Worm (Caenorhabditis elegans) whole organism, L1 larva: ENCODE data around the gene fbxa-139.

Source experiments
- C04F5.9 ChIP-seq: sonication (generic microtip); optimal IDR thresholded peaks from 2 replicates; lab custom pipeline; 2016; ENCODE audit warnings: missing genetic modification characterization, missing compliant biosample characterization
- C16A3.4 ChIP-seq: fragments of 150-350 bp; optimal IDR thresholded peaks from 2 replicates; lab custom pipeline; 2014; ENCODE audit warnings: missing biosample characterization, missing genetic modification characterization
- F16B12.6 ChIP-seq: fragments of 150-350 bp; optimal IDR thresholded peaks from 2 replicates; lab custom pipeline; 2014; ENCODE audit warnings: missing biosample characterization, missing genetic modification characterization
- Y116A8C.19 ChIP-seq: sonication (generic microtip); optimal IDR thresholded peaks from 2 replicates; lab custom pipeline; 2016; ENCODE audit warnings: missing compliant biosample characterization, missing genetic modification characterization, borderline replicate concordance
- alr-1 ChIP-seq: fragments of 200-800 bp; sonication (Bioruptor generic); optimal IDR thresholded peaks from 2 replicates; lab custom pipeline; 2018; ENCODE audit warnings: borderline replicate concordance, mild to moderate bottlenecking, missing genetic modification characterization, missing compliant biosample characterization
- aly-2 ChIP-seq: fragments of 150-350 bp; optimal IDR thresholded peaks from 2 replicates; lab custom pipeline; 2014; ENCODE audit warnings: missing biosample characterization, missing genetic modification characterization
- blmp-1 ChIP-seq: fragments of 150-350 bp; optimal IDR thresholded peaks from 2 replicates; lab custom pipeline; 2014; ENCODE audit warnings: missing biosample characterization, missing genetic modification characterization
- ceh-63 ChIP-seq: fragments of 200-800 bp; sonication (Bioruptor generic); optimal IDR thresholded peaks from 2 replicates; lab custom pipeline; 2018; ENCODE audit warnings: mild to moderate bottlenecking, missing genetic modification characterization, missing compliant biosample characterization
- ceh-82 ChIP-seq, 3 experiments: fragments of 150-350 bp in 1 of 3; sonication (generic microtip) in 2 of 3; optimal IDR thresholded peaks; 2 replicates each; lab custom pipeline; 2014 to 2017; ENCODE audit warnings: missing biosample characterization in 3 of 3, missing genetic modification characterization in 3 of 3
- ceh-90 ChIP-seq: sonication (generic microtip); optimal IDR thresholded peaks from 2 replicates; lab custom pipeline; 2016; ENCODE audit warnings: missing genetic modification characterization, missing compliant biosample characterization
- dpl-1 ChIP-seq, 3 experiments: fragments of 150-350 bp in 2 of 3; sonication (generic microtip) in 1 of 3; optimal IDR thresholded peaks; 2 replicates each; lab custom pipeline; 2014 to 2017; ENCODE audit warnings: missing biosample characterization in 3 of 3, missing genetic modification characterization in 3 of 3, missing genetic modification reagents in 3 of 3
- dsc-1 ChIP-seq: sonication (generic microtip); optimal IDR thresholded peaks from 2 replicates; lab custom pipeline; 2016; ENCODE audit warnings: mild to moderate bottlenecking, missing genetic modification characterization, missing compliant biosample characterization
- efl-3 ChIP-seq: fragments of 200-800 bp; sonication (Bioruptor generic); optimal IDR thresholded peaks from 2 replicates; lab custom pipeline; 2018; ENCODE audit warnings: mild to moderate bottlenecking, missing genetic modification characterization, missing compliant biosample characterization
- egl-13 ChIP-seq: sonication (generic microtip); optimal IDR thresholded peaks from 2 replicates; lab custom pipeline; 2016; ENCODE audit warnings: missing genotype, missing genetic modification reagents, missing genetic modification characterization, missing compliant biosample characterization
- egl-27 ChIP-seq, 2 experiments: fragments of 150-350 bp in 1 of 2; sonication (generic microtip); optimal IDR thresholded peaks; 3 replicates each; lab custom pipeline; 2017 to 2018; ENCODE audit warnings: missing biosample characterization in 2 of 2, missing genetic modification characterization in 2 of 2, missing genetic modification reagents in 2 of 2
- elt-2 ChIP-seq: sonication (generic microtip); optimal IDR thresholded peaks from 2 replicates; lab custom pipeline; 2016; ENCODE audit warnings: missing genetic modification characterization, mild to moderate bottlenecking, inconsistent platforms, missing compliant biosample characterization, missing genetic modification reagents
- elt-3 ChIP-seq, 6 experiments: fragments of 150-350 bp in 1 of 6; sonication (generic microtip); optimal IDR thresholded peaks; 2 replicates each; lab custom pipeline; 2017 to 2018; ENCODE audit warnings: missing biosample characterization in 6 of 6, missing genetic modification characterization in 6 of 6, inconsistent platforms in 1 of 6
- fkh-4 ChIP-seq: sonication (generic microtip); optimal IDR thresholded peaks from 2 replicates; lab custom pipeline; 2016; ENCODE audit warnings: missing compliant biosample characterization, missing genetic modification characterization, borderline replicate concordance
- fkh-8 ChIP-seq: sonication (generic microtip); optimal IDR thresholded peaks from 2 replicates; lab custom pipeline; 2016; ENCODE audit warnings: mild to moderate bottlenecking, missing genetic modification characterization, missing compliant biosample characterization
- grh-1 ChIP-seq: fragments of 200-800 bp; sonication (Bioruptor generic); IDR thresholded peaks from 2 replicates; pipeline ENCODE4 v1.3.6; 2022; ENCODE audit warnings: missing genetic modification reagents, missing genetic modification characterization, missing compliant biosample characterization
- hlh-17 ChIP-seq: fragments of 200-800 bp; sonication (Bioruptor generic); optimal IDR thresholded peaks from 2 replicates; lab custom pipeline; 2018; ENCODE audit warnings: missing genetic modification characterization, mild to moderate bottlenecking, missing compliant biosample characterization, moderate library complexity, borderline replicate concordance
- isw-1 ChIP-seq: fragments of 200-800 bp; sonication (Bioruptor generic); IDR thresholded peaks from 2 replicates; pipeline ENCODE4 v1.3.6; 2022; ENCODE audit warnings: missing genetic modification characterization, missing compliant biosample characterization
- jun-1 ChIP-seq: fragments of 150-350 bp; optimal IDR thresholded peaks from 2 replicates; lab custom pipeline; 2014; ENCODE audit warnings: missing biosample characterization, missing genetic modification reagents, missing genetic modification characterization
- lin-14 ChIP-seq: fragments of 200-800 bp; sonication (Bioruptor generic); optimal IDR thresholded peaks from 2 replicates; lab custom pipeline; 2018; ENCODE audit warnings: mild to moderate bottlenecking, missing genetic modification characterization, moderate library complexity, missing compliant biosample characterization
- lin-15B ChIP-seq: fragments of 150-350 bp; sonication (generic microtip); optimal IDR thresholded peaks from 3 replicates; lab custom pipeline; 2014; ENCODE audit warnings: missing biosample characterization, missing genetic modification characterization
- lin-35 ChIP-seq, 2 experiments: fragments of 150-350 bp; optimal IDR thresholded peaks; 2 replicates each; lab custom pipeline; 2014; ENCODE audit warnings: missing biosample characterization in 2 of 2, missing genetic modification characterization in 2 of 2, missing genetic modification reagents in 2 of 2
- lin-39 ChIP-seq: fragments of 150-350 bp; optimal IDR thresholded peaks from 2 replicates; lab custom pipeline; 2014; ENCODE audit warnings: missing biosample characterization, missing genetic modification reagents, missing genetic modification characterization
- lir-3 ChIP-seq: sonication (generic microtip); optimal IDR thresholded peaks from 2 replicates; lab custom pipeline; 2016; ENCODE audit warnings: mild to moderate bottlenecking, missing genetic modification characterization, moderate library complexity, missing compliant biosample characterization; ENCODE audit not compliant: poor library complexity
- mab-9 ChIP-seq: fragments of 200-800 bp; sonication (Bioruptor generic); IDR thresholded peaks from 2 replicates; pipeline ENCODE4 v1.3.6; 2022; ENCODE audit warnings: missing genetic modification reagents, missing genetic modification characterization, missing compliant biosample characterization
- mdl-1 ChIP-seq, 2 experiments: fragments of 150-350 bp; optimal IDR thresholded peaks; 2 replicates each; lab custom pipeline; 2014 to 2017; ENCODE audit warnings: missing biosample characterization in 2 of 2, missing genetic modification characterization in 2 of 2, inconsistent platforms in 1 of 2
- mep-1 ChIP-seq: fragments of 150-350 bp; optimal IDR thresholded peaks from 2 replicates; lab custom pipeline; 2014; ENCODE audit warnings: missing biosample characterization, missing genetic modification characterization
- nhr-19 ChIP-seq: fragments of 200-800 bp; sonication (Bioruptor generic); conservative IDR thresholded peaks from 2 replicates; pipeline ENCODE4 v1.3.6; 2022; ENCODE audit warnings: missing genetic modification characterization, missing compliant biosample characterization
- nhr-20 ChIP-seq: sonication (generic microtip); optimal IDR thresholded peaks from 2 replicates; lab custom pipeline; 2016; ENCODE audit warnings: mild to moderate bottlenecking, missing genetic modification characterization, missing compliant biosample characterization
- nhr-237 ChIP-seq: fragments of 150-350 bp; optimal IDR thresholded peaks from 2 replicates; lab custom pipeline; 2014; ENCODE audit warnings: missing biosample characterization, missing genetic modification characterization
- nhr-28 ChIP-seq: fragments of 150-350 bp; optimal IDR thresholded peaks from 2 replicates; lab custom pipeline; 2014; ENCODE audit warnings: missing biosample characterization, missing genetic modification characterization
- nhr-71 ChIP-seq: sonication (generic microtip); optimal IDR thresholded peaks from 2 replicates; lab custom pipeline; 2016; ENCODE audit warnings: mild to moderate bottlenecking, missing genetic modification characterization, moderate library complexity, missing compliant biosample characterization
- nhr-76 ChIP-seq: sonication (generic microtip); optimal IDR thresholded peaks from 2 replicates; lab custom pipeline; 2017; ENCODE audit warnings: missing biosample characterization, missing genetic modification characterization
- nhr-84 ChIP-seq: sonication (generic microtip); optimal IDR thresholded peaks from 2 replicates; lab custom pipeline; 2017; ENCODE audit warnings: missing biosample characterization, missing genetic modification characterization
- nhr-90 ChIP-seq: sonication (generic microtip); optimal IDR thresholded peaks from 2 replicates; lab custom pipeline; 2016; ENCODE audit warnings: mild to moderate bottlenecking, missing genetic modification characterization, missing compliant biosample characterization; ENCODE audit not compliant: poor library complexity
- pag-3 ChIP-seq: sonication (generic microtip); optimal IDR thresholded peaks from 2 replicates; lab custom pipeline; 2017; ENCODE audit warnings: missing genetic modification characterization, mild to moderate bottlenecking, missing compliant biosample characterization, antibody characterized with exemption, borderline replicate concordance; ENCODE audit not compliant: insufficient read depth
- sptf-1 ChIP-seq: fragments of 150-350 bp; optimal IDR thresholded peaks from 2 replicates; lab custom pipeline; 2014; ENCODE audit warnings: missing biosample characterization, missing genetic modification characterization
- sup-37 ChIP-seq: fragments of 200-800 bp; sonication (Bioruptor generic); optimal IDR thresholded peaks from 2 replicates; lab custom pipeline; 2018; ENCODE audit warnings: mild to moderate bottlenecking, missing genetic modification characterization, missing compliant biosample characterization
- tbx-2 ChIP-seq: sonication (generic microtip); optimal IDR thresholded peaks from 2 replicates; lab custom pipeline; 2016; ENCODE audit warnings: missing genetic modification characterization, missing compliant biosample characterization
- unc-30 ChIP-seq: sonication (generic microtip); optimal IDR thresholded peaks from 2 replicates; lab custom pipeline; 2017; ENCODE audit warnings: missing biosample characterization, missing genetic modification characterization
- unc-86 ChIP-seq: sonication (generic microtip); optimal IDR thresholded peaks from 2 replicates; lab custom pipeline; 2016; ENCODE audit warnings: missing genetic modification characterization, missing compliant biosample characterization
- xbp-1 ChIP-seq: sonication (generic microtip); optimal IDR thresholded peaks from 2 replicates; lab custom pipeline; 2016; ENCODE audit warnings: missing genetic modification characterization, missing compliant biosample characterization
- ztf-11 ChIP-seq, 2 experiments: sonication (generic microtip); optimal IDR thresholded peaks; 2 replicates each; lab custom pipeline; 2016 to 2017; ENCODE audit warnings: missing genetic modification characterization in 2 of 2, missing biosample characterization in 1 of 2, missing compliant biosample characterization in 1 of 2
- ztf-4 ChIP-seq: fragments of 150-350 bp; optimal IDR thresholded peaks from 2 replicates; lab custom pipeline; 2014; ENCODE audit warnings: missing biosample characterization, missing genetic modification characterization

fbxa-139 gene

DNA sequence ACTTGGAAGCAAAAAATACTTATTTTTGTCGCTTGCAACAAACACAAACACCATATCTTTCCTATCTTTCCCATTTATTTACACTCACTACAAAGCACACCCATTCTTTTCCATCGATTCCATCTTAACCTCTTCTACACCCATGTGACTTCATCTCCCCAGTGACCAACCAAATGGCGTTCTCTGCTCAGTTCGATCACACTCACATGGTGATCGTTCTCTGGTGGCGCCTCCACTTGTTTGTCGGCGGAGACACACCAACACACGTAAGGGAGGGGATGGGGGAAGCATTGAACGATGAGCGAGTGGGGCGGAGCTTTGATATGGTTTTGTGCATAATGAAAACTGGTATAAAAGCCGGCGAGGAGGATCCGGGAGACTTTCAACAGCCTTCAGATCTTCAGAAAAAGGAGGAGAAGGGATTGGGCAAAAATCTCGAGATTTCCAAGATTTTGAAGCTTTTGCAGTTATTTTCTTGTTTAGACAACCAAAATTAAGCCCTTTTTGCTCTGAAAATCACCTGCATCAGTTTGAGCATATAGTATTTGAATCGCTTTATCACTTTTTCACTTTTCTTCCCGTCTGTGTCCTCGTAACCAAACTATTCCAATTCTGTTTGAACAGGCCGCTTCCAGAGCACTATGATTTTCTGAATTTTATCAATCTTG lies 27.8 kb downstream of the fbxa-139 start (continued):
- TF ChIP-seq hlh-17 (GFP tag; lab: Kevin White, UChicago) (no peak), C04F5.9 (tag; lab: Kevin White, UChicago) (peak; percentile 43), sup-37 (peak; percentile 53), egl-27 (tag; optimal IDR thresholded peaks at IDR 0.05; lab: Kevin White, UChicago) (no peak), elt-3 (tag; optimal IDR thresholded peaks at IDR 0.05; lab: Kevin White, UChicago) (peak in 3 of 6 experiments; percentile 12 to 93 (median 70)), jun-1 (tag; lab: Kevin White, UChicago) (peak; percentile 71), fkh-4 (tag; lab: Kevin White, UChicago) (no peak), nhr-84 (tag; lab: Kevin White, UChicago) (no peak), aly-2 (no peak), ceh-90 (no peak), blmp-1 (tag; lab: Kevin White, UChicago) (peak; percentile 62), elt-2 (tag; lab: Kevin White, UChicago) (peak; percentile 86), ztf-11 (tag; optimal IDR thresholded peaks at IDR 0.05; lab: Kevin White, UChicago) (peak in 1 of 2 experiments; percentile 48), nhr-237 (tag; lab: Kevin White, UChicago) (no peak), grh-1 (GFP tag; lab: Robert Waterston, UW) (no peak), nhr-76 (tag; lab: Kevin White, UChicago) (no peak), mdl-1 (tag; optimal IDR thresholded peaks at IDR 0.05; lab: Kevin White, UChicago) (peak in 1 of 2 experiments; percentile 99), mab-9 (peak; percentile 68), unc-86 (tag; lab: Kevin White, UChicago) (no peak), isw-1 (no peak), xbp-1 (tag; lab: Kevin White, UChicago) (peak; percentile 54), dpl-1 (GFP tag; optimal IDR thresholded peaks at IDR 0.05; lab: Kevin White, UChicago) (peak; percentile 50 to 72 (median 66)), nhr-28 (no peak), lin-14 (GFP tag; lab: Kevin White, UChicago) (peak; percentile 93), fkh-8 (tag; lab: Kevin White, UChicago) (peak; percentile 39), sptf-1 (tag; lab: Kevin White, UChicago) (no peak), tbx-2 (tag; lab: Kevin White, UChicago) (peak; percentile 89), Y116A8C.19 (tag; lab: Kevin White, UChicago) (no peak), egl-13 (no peak), nhr-71 (peak; percentile 97), nhr-90 (peak; percentile 82), alr-1 (no peak)

DNA sequence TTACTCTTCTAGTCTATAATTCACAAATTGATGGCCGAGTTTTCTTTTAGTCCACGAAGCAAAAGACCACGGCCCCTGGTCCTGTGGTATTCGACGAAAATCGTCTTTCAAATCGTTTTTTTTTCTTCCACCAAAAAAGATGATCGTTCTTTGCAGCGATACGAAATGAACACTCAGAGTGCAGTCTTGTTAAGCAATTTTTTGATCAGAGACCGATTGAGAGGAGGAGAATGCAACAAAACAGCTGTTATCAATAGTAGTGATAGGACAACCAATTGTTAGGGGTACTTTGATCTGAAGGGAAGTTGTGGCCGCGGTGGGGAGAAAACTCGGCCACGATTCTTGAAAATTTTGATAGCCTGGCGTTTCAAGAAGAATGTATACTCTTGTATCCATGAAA lies 30.5 kb downstream of the fbxa-139 start:
- TF ChIP-seq nhr-90 (peak; percentile 35), ceh-82 (tag; optimal IDR thresholded peaks at IDR 0.05; lab: Kevin White, UChicago) (no peak), mep-1 (tag; lab: Kevin White, UChicago) (no peak), elt-2 (tag; lab: Kevin White, UChicago) (peak; percentile 64), hlh-17 (GFP tag; lab: Kevin White, UChicago) (no peak), grh-1 (GFP tag; lab: Robert Waterston, UW) (no peak), pag-3 (tag; lab: Kevin White, UChicago) (no peak), lin-39 (tag; lab: Kevin White, UChicago) (peak; percentile 47), mdl-1 (tag; optimal IDR thresholded peaks at IDR 0.05; lab: Kevin White, UChicago) (peak in 1 of 2 experiments; percentile 70), nhr-28 (no peak), blmp-1 (tag; lab: Kevin White, UChicago) (peak; percentile 43), lin-14 (GFP tag; lab: Kevin White, UChicago) (peak; percentile 72), ztf-4 (tag; lab: Kevin White, UChicago) (peak; percentile 59), unc-30 (tag; lab: Kevin White, UChicago) (no peak), ceh-63 (no peak), xbp-1 (tag; lab: Kevin White, UChicago) (peak; percentile 7), nhr-76 (tag; lab: Kevin White, UChicago) (no peak), dsc-1 (no peak), efl-3 (GFP tag; lab: Kevin White, UChicago) (no peak), nhr-20 (tag; lab: Kevin White, UChicago) (peak; percentile 93), sup-37 (no peak), nhr-19 (GFP tag; lab: Robert Waterston, UW) (peak; percentile 98), F16B12.6 (tag; lab: Kevin White, UChicago) (no peak), lin-35 (GFP tag; optimal IDR thresholded peaks at IDR 0.05; lab: Kevin White, UChicago) (peak in 1 of 2 experiments; percentile 78), tbx-2 (tag; lab: Kevin White, UChicago) (peak; percentile 45), lin-15B (tag; lab: Kevin White, UChicago) (no peak), C16A3.4 (tag; lab: Kevin White, UChicago) (peak; percentile 18), lir-3 (peak; percentile 16)
